Fruit fly (Drosophila melanogaster): ENCODE measurements around the gene CG18577.

DNA sequence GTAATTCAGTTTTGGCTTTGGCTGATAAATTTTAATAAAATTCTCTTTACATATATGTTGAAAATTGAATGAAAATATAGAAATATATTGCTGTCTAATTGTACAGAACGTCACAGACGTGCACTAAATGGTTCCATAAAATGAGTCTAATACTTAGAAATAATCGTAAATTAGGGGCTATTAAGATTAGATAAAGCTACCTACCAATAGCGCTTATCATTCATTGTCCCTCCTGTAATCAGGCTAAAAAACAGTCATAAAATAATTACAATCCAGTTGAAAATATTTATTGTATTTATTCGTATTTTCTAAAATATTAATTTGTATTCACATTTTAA lies 22.8 kb upstream of the CG18577 start:
- TF ChIP-seq CG9948 (tag; optimal IDR thresholded peaks at IDR 0.05) (no peak), Ets98B (GFP tag; IDR thresholded peaks at IDR 0.05) (no peak), CG17806 (tag; optimal IDR thresholded peaks at IDR 0.05) (no peak), EcR (GFP tag; optimal IDR thresholded peaks at IDR 0.05) (no peak), CG13204 (GFP tag; optimal IDR thresholded peaks at IDR 0.05) (no peak), CG15710 (tag; optimal IDR thresholded peaks at IDR 0.05) (no peak), CG8301 (tag; optimal IDR thresholded peaks at IDR 0.05) (no peak), CG32121 (GFP tag; IDR thresholded peaks at IDR 0.05) (no peak)

Measured in whole organism, pupa.